Fruit fly (Drosophila melanogaster) whole organism, embryonic: ENCODE results near the gene Nrd1.
A peak's percentile ranks its signal among the peaks of the same experiment; 100 is the strongest.

Experiments
- Aef1 ChIP-seq: fragments of 200-800 bp; sonication (Bioruptor generic); IDR thresholded peaks from 3 replicates; pipeline ENCODE4 v1.3.6; 2022; ENCODE audit warnings: missing biosample characterization, missing genetic modification characterization
- CG10543 ChIP-seq: fragments of 200-800 bp; sonication (Bioruptor generic); optimal IDR thresholded peaks from 3 replicates; lab custom pipeline; 2017; ENCODE audit warnings: missing biosample characterization, mild to moderate bottlenecking, missing genetic modification characterization, moderate library complexity
- CG11085 ChIP-seq: fragments of 200-800 bp; sonication (Bioruptor generic); IDR thresholded peaks from 2 replicates; pipeline ENCODE4 v1.3.6; 2022; ENCODE audit warnings: missing biosample characterization, missing genetic modification characterization
- CG11504 ChIP-seq: fragments of 200-800 bp; sonication (Bioruptor generic); optimal IDR thresholded peaks from 3 replicates; lab custom pipeline; 2019; ENCODE audit warnings: missing biosample characterization, mild to moderate bottlenecking, missing genetic modification characterization, moderate library complexity
- CG12659 ChIP-seq: fragments of 200-800 bp; sonication (Bioruptor generic); optimal IDR thresholded peaks from 3 replicates; lab custom pipeline; 2017; ENCODE audit warnings: mild to moderate bottlenecking, missing biosample characterization, missing genetic modification reagents, missing genetic modification characterization
- CG13296 ChIP-seq: fragments of 200-800 bp; sonication (Bioruptor generic); optimal IDR thresholded peaks from 3 replicates; lab custom pipeline; 2018; ENCODE audit warnings: missing biosample characterization, mild to moderate bottlenecking, missing genetic modification characterization
- CG1647 ChIP-seq: fragments of 200-800 bp; sonication (Bioruptor generic); optimal IDR thresholded peaks from 3 replicates; lab custom pipeline; 2016; ENCODE audit warnings: missing biosample characterization, missing genetic modification characterization
- CG17361 ChIP-seq: fragments of 200-800 bp; sonication (Bioruptor generic); IDR thresholded peaks from 3 replicates; pipeline ENCODE4 v1.3.6; 2022; ENCODE audit warnings: missing biosample characterization, missing genetic modification characterization
- CG17612 ChIP-seq: fragments of 200-800 bp; sonication (Bioruptor generic); IDR thresholded peaks from 2 replicates; pipeline ENCODE4 v1.3.6; 2022; ENCODE audit warnings: missing biosample characterization, missing genetic modification characterization
- CG17829 ChIP-seq: fragments of 200-800 bp; optimal IDR thresholded peaks from 2 replicates; lab custom pipeline; 2019; ENCODE audit warnings: missing biosample characterization, mild to moderate bottlenecking, missing genetic modification characterization, moderate library complexity
- CG17912 ChIP-seq: fragments of 200-800 bp; sonication (Bioruptor generic); optimal IDR thresholded peaks from 2 replicates; lab custom pipeline; 2018; ENCODE audit warnings: missing biosample characterization, mild to moderate bottlenecking, missing genetic modification characterization
- CG18619 ChIP-seq: fragments of 200-800 bp; sonication (Bioruptor generic); optimal IDR thresholded peaks from 3 replicates; lab custom pipeline; 2017; ENCODE audit warnings: missing biosample characterization, mild to moderate bottlenecking, missing genetic modification characterization
- CG2712 ChIP-seq: fragments of 200-800 bp; optimal IDR thresholded peaks from 3 replicates; lab custom pipeline; 2019; ENCODE audit warnings: missing biosample characterization, mild to moderate bottlenecking, missing genetic modification characterization, moderate library complexity
- CG30431 ChIP-seq: fragments of 200-800 bp; sonication (Bioruptor generic); optimal IDR thresholded peaks from 2 replicates; lab custom pipeline; 2017; ENCODE audit warnings: missing biosample characterization, missing genetic modification characterization
- CG31441 ChIP-seq: fragments of 200-800 bp; sonication (Bioruptor generic); IDR thresholded peaks from 2 replicates; pipeline ENCODE4 v1.3.6; 2022; ENCODE audit warnings: missing biosample characterization, missing genetic modification characterization
- CG4730 ChIP-seq: fragments of 200-800 bp; sonication (Bioruptor generic); IDR thresholded peaks from 2 replicates; pipeline ENCODE4 v1.3.6; 2022; ENCODE audit warnings: missing biosample characterization, missing genetic modification characterization
- CG4820 ChIP-seq: fragments of 200-800 bp; sonication (Bioruptor generic); optimal IDR thresholded peaks from 3 replicates; lab custom pipeline; 2016; ENCODE audit warnings: missing biosample characterization, missing genetic modification characterization
- CG7372 ChIP-seq: fragments of 200-800 bp; sonication (Bioruptor generic); IDR thresholded peaks from 2 replicates; pipeline ENCODE4 v1.3.6; 2022; ENCODE audit warnings: missing biosample characterization, missing genetic modification characterization
- Camta ChIP-seq: fragments of 200-800 bp; sonication (Bioruptor generic); optimal IDR thresholded peaks from 2 replicates; lab custom pipeline; 2016; ENCODE audit warnings: missing biosample characterization, missing genetic modification characterization
- Dp ChIP-seq: fragments of 200-800 bp; sonication (Bioruptor generic); optimal IDR thresholded peaks from 2 replicates; lab custom pipeline; 2018; ENCODE audit warnings: missing biosample characterization, mild to moderate bottlenecking, missing genetic modification characterization, moderate library complexity
- Drgx ChIP-seq: fragments of 200-800 bp; sonication (Bioruptor generic); IDR thresholded peaks from 2 replicates; pipeline ENCODE4 v1.3.6; 2022; ENCODE audit warnings: missing biosample characterization, missing genetic modification characterization
- Eip74EF ChIP-seq, 2 experiments: fragments of 200-800 bp in 1 of 2; fragments of >200 bp in 1 of 2; sonication (Bioruptor generic) in 1 of 2; optimal IDR thresholded peaks; 2 replicates each; lab custom pipeline; 2017 to 2019; ENCODE audit warnings: missing biosample characterization in 2 of 2, missing genetic modification characterization in 2 of 2, mild to moderate bottlenecking in 1 of 2, moderate library complexity in 1 of 2
- Meics ChIP-seq: fragments of 200-800 bp; sonication (Bioruptor generic); optimal IDR thresholded peaks from 2 replicates; lab custom pipeline; 2017; ENCODE audit warnings: missing biosample characterization, mild to moderate bottlenecking, missing genetic modification characterization
- NC2β ChIP-seq: fragments of 200-800 bp; sonication (Bioruptor generic); optimal IDR thresholded peaks from 2 replicates; lab custom pipeline; 2016; ENCODE audit warnings: missing biosample characterization, missing genetic modification characterization
- Nf-YB ChIP-seq: fragments of 200-800 bp; sonication (Bioruptor generic); optimal IDR thresholded peaks from 3 replicates; lab custom pipeline; 2019; ENCODE audit warnings: missing biosample characterization, mild to moderate bottlenecking, missing genetic modification characterization, moderate library complexity
- Nf-YC ChIP-seq: fragments of 200-800 bp; optimal IDR thresholded peaks from 3 replicates; lab custom pipeline; 2019; ENCODE audit warnings: missing biosample characterization, mild to moderate bottlenecking, missing genetic modification characterization, moderate library complexity
- NfI ChIP-seq: fragments of 200-800 bp; sonication (Bioruptor generic); optimal IDR thresholded peaks from 3 replicates; lab custom pipeline; 2018; ENCODE audit warnings: missing biosample characterization, mild to moderate bottlenecking, missing genetic modification characterization, moderate library complexity
- Oaz ChIP-seq: fragments of 200-800 bp; sonication (Bioruptor generic); IDR thresholded peaks from 2 replicates; pipeline ENCODE4 v1.3.6; 2022; ENCODE audit warnings: missing biosample characterization, missing genetic modification characterization
- Side ChIP-seq: fragments of 200-800 bp; sonication (Bioruptor generic); optimal IDR thresholded peaks from 2 replicates; lab custom pipeline; 2016; ENCODE audit warnings: missing biosample characterization, missing genetic modification characterization
- Taf1 ChIP-seq: fragments of 200-800 bp; sonication (Bioruptor generic); IDR thresholded peaks from 2 replicates; pipeline ENCODE4 v1.3.6; 2022; ENCODE audit warnings: missing biosample characterization, missing genetic modification characterization
- Trl ChIP-seq, 3 experiments: fragments of >200 bp in 2 of 3; fragments of 200-800 bp in 1 of 3; sonication (Bioruptor generic) in 1 of 3; optimal IDR thresholded peaks; 2 replicates in 1 of 3; 3 replicates in 2 of 3; lab custom pipeline; 2016 to 2017; ENCODE audit warnings: missing biosample characterization in 1 of 3, missing genetic modification characterization in 1 of 3
- bsh ChIP-seq, 2 experiments: fragments of 200-800 bp; sonication (Bioruptor generic); optimal IDR thresholded peaks; 2 replicates each; lab custom pipeline; 2017 to 2018; ENCODE audit warnings: mild to moderate bottlenecking in 2 of 2, missing biosample characterization in 2 of 2, missing genetic modification characterization in 2 of 2, moderate library complexity in 1 of 2
- dysf ChIP-seq: fragments of 200-800 bp; sonication (Bioruptor generic); IDR thresholded peaks from 3 replicates; pipeline ENCODE4 v1.3.6; 2022; ENCODE audit warnings: missing biosample characterization, missing genetic modification characterization
- fd96Cb ChIP-seq: fragments of 200-800 bp; sonication (Bioruptor generic); optimal IDR thresholded peaks from 2 replicates; lab custom pipeline; 2018; ENCODE audit warnings: missing biosample characterization, mild to moderate bottlenecking, missing genetic modification characterization, moderate library complexity
- gt ChIP-seq: fragments of 200-800 bp; sonication (Bioruptor generic); IDR thresholded peaks from 2 replicates; pipeline ENCODE4 v1.3.6; 2022; ENCODE audit warnings: missing biosample characterization, missing genetic modification characterization
- ind ChIP-seq: fragments of 200-800 bp; sonication (Bioruptor generic); optimal IDR thresholded peaks from 3 replicates; lab custom pipeline; 2016; ENCODE audit warnings: missing biosample characterization, missing genetic modification characterization
- ken ChIP-seq: fragments of 200-800 bp; sonication (Bioruptor generic); IDR thresholded peaks from 3 replicates; pipeline ENCODE4 v1.3.6; 2022; ENCODE audit warnings: missing biosample characterization, missing genetic modification characterization
- lilli ChIP-seq: fragments of 200-800 bp; sonication (Bioruptor generic); optimal IDR thresholded peaks from 3 replicates; lab custom pipeline; 2016; ENCODE audit warnings: missing biosample characterization, missing genetic modification characterization
- otp ChIP-seq: fragments of 200-800 bp; sonication (Bioruptor generic); IDR thresholded peaks from 3 replicates; pipeline ENCODE4, ENCODE4 v1.3.6; 2022; ENCODE audit warnings: missing biosample characterization, missing genetic modification characterization
- pfk ChIP-seq: fragments of 200-800 bp; sonication (Bioruptor generic); optimal IDR thresholded peaks from 2 replicates; lab custom pipeline; 2018; ENCODE audit warnings: missing biosample characterization, mild to moderate bottlenecking, missing genetic modification characterization, moderate library complexity
- pho ChIP-seq: fragments of 200-800 bp; sonication (Bioruptor generic); optimal IDR thresholded peaks from 2 replicates; lab custom pipeline; 2016; ENCODE audit warnings: missing biosample characterization, missing genetic modification characterization
- phol ChIP-seq: fragments of 200-800 bp; sonication (Bioruptor generic); optimal IDR thresholded peaks from 3 replicates; lab custom pipeline; 2018; ENCODE audit warnings: missing biosample characterization, mild to moderate bottlenecking, missing genetic modification characterization, moderate library complexity
- prd ChIP-seq, 3 experiments: fragments of >200 bp in 2 of 3; fragments of 200-800 bp in 1 of 3; sonication (Bioruptor generic) in 1 of 3; optimal IDR thresholded peaks in 2 of 3; IDR thresholded peaks in 1 of 3; 2 replicates in 2 of 3; 3 replicates in 1 of 3; pipeline versions ENCODE4 v1.3.6 to Lab custom; 2017 to 2022; ENCODE audit warnings: missing biosample characterization in 1 of 3, missing genetic modification characterization in 1 of 3
- rib ChIP-seq: fragments of 200-800 bp; sonication (Bioruptor generic); IDR thresholded peaks from 2 replicates; pipeline ENCODE4 v1.3.6; 2022; ENCODE audit warnings: missing biosample characterization, missing genetic modification characterization
- row ChIP-seq: fragments of 200-800 bp; sonication (Bioruptor generic); IDR thresholded peaks from 3 replicates; pipeline ENCODE4 v1.3.6; 2022; ENCODE audit warnings: missing biosample characterization, missing genetic modification characterization
- sna ChIP-seq: fragments of 200-800 bp; sonication (Bioruptor generic); IDR thresholded peaks from 2 replicates; pipeline ENCODE4 v1.3.6; 2022; ENCODE audit warnings: missing biosample characterization, missing genetic modification characterization; ENCODE audit not compliant: partially characterized antibody
- sug ChIP-seq: fragments of 200-800 bp; optimal IDR thresholded peaks from 2 replicates; lab custom pipeline; 2019; ENCODE audit warnings: missing biosample characterization, mild to moderate bottlenecking, missing genetic modification characterization, moderate library complexity
- unpg ChIP-seq: fragments of 200-800 bp; sonication (Bioruptor generic); optimal IDR thresholded peaks from 3 replicates; lab custom pipeline; 2018; ENCODE audit warnings: missing biosample characterization, mild to moderate bottlenecking, missing genetic modification characterization, moderate library complexity

Nrd1 gene

DNA sequence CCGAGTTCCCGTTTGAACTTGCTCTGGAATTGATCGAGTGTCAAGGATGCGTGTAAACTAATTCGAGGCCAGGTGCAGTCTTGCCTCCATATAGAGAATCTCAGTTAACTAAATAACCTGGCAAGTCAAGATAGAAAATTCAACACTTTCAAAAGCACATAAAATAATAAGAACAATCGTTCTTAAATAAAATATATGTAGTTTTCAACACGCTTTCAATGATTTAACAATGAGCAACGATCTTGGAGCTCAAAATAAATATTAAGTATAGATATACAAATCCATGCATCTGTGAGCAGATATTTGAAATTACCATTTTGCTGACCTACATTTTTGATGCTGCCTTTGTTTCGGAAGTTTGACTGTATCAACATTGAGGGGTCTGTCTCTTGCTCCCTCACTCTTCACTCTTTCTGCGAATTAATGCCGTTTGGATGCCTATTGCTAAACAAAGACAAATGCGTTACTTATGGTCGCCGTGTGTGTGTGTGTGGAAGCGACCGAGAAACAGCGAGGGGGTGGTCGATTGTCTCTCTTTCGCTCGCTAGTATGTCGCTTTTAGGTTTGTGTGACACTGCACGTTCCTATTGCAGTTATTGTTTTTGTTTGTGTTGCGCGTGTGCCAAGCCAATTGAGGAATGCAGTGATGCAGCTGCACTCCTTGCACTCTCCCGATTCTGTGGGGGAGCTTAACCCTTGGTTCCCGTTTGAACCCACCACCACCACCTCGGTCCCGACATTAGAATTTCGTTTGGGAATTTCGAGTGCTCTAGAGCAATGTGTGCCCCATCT is 48.2 kb downstream of the Nrd1 start (continued):
- TF ChIP-seq sug (tag; lab: Kevin White, UChicago): peak; percentile 23
- TF ChIP-seq Trl (optimal IDR thresholded peaks at IDR 0.05; lab: Kevin White, UChicago): no peak
- TF ChIP-seq Trl (GFP tag; optimal IDR thresholded peaks at IDR 0.05; lab: Kevin White, UChicago): no peak
- TF ChIP-seq CG31441 (GFP tag; lab: Robert Waterston, UW): no peak
- TF ChIP-seq CG4820 (GFP tag; lab: Kevin White, UChicago): peak; percentile 47
- TF ChIP-seq phol (tag; lab: Kevin White, UChicago): peak; percentile 13
- TF ChIP-seq NC2β (GFP tag; lab: Kevin White, UChicago): no peak
- no peak for TF ChIP-seq CG30431 (GFP tag; lab: Kevin White, UChicago)
- peak; percentile 2 for TF ChIP-seq pho (GFP tag; lab: Kevin White, UChicago)
- peak; percentile 7 for TF ChIP-seq fd96Cb
- TF ChIP-seq pfk (GFP tag; lab: Kevin White, UChicago): peak; percentile 21
- no peak for TF ChIP-seq Nf-YB
- no peak for TF ChIP-seq CG7372 (GFP tag; lab: Robert Waterston, UW)
- no peak for TF ChIP-seq rib
- peak; percentile 19 for TF ChIP-seq Nf-YC (tag; lab: Kevin White, UChicago)
- peak; percentile 51 for TF ChIP-seq row (GFP tag; lab: Robert Waterston, UW)
- TF ChIP-seq ken: no peak
- TF ChIP-seq NfI: no peak
- peak in 1 of 2 experiments; percentile 44 for TF ChIP-seq bsh (GFP tag; optimal IDR thresholded peaks at IDR 0.05; lab: Kevin White, UChicago)
- TF ChIP-seq Camta (GFP tag; lab: Kevin White, UChicago): no peak
- no peak for TF ChIP-seq CG17612 (GFP tag; lab: Robert Waterston, UW)
- no peak for TF ChIP-seq gt
- peak; percentile 15 for TF ChIP-seq CG12659 (GFP tag; lab: Kevin White, UChicago)
- 0 out of 3 replicates have a peak, but pooled peaks have one; percentile 7 for TF ChIP-seq otp (GFP tag; lab: Robert Waterston, UW)
- TF ChIP-seq CG4730: 0 out of 2 replicates have a peak, but pooled peaks have one; percentile 3
- peak; percentile 19 for TF ChIP-seq ind (GFP tag; lab: Kevin White, UChicago)
- peak; percentile 11 for TF ChIP-seq lilli
- TF ChIP-seq Oaz (GFP tag; lab: Robert Waterston, UW): no peak
- TF ChIP-seq prd (optimal IDR thresholded peaks at IDR 0.05; lab: Kevin White, UChicago): no peak
- 0 out of 3 replicates have a peak, but pooled peaks have one; percentile 11 for TF ChIP-seq prd (GFP tag; IDR thresholded peaks at IDR 0.05; lab: Robert Waterston, UW)
- TF ChIP-seq dysf: peak; percentile 44; the same call in 1 of the 3 replicates
- peak; percentile 2 for TF ChIP-seq CG2712 (tag; lab: Kevin White, UChicago)
- TF ChIP-seq Taf1 (GFP tag; lab: Robert Waterston, UW): no peak
- peak; percentile 0 for TF ChIP-seq CG10543
- no peak for TF ChIP-seq CG18619
- no peak for TF ChIP-seq CG11085
- TF ChIP-seq CG13296 (GFP tag; lab: Kevin White, UChicago): peak; percentile 30
- no peak for TF ChIP-seq sna (GFP tag; lab: Robert Waterston, UW)
- no peak for TF ChIP-seq CG17829 (tag; lab: Kevin White, UChicago)
- peak; percentile 3 for TF ChIP-seq unpg (GFP tag; lab: Kevin White, UChicago)
- peak; percentile 78; the same call in 1 of the 2 replicates for TF ChIP-seq Drgx (GFP tag; lab: Robert Waterston, UW)
- no peak for TF ChIP-seq Dp (GFP tag; lab: Kevin White, UChicago)
- no peak for TF ChIP-seq CG17912 (GFP tag; lab: Kevin White, UChicago)
- no peak for TF ChIP-seq CG1647 (GFP tag; lab: Kevin White, UChicago)
- TF ChIP-seq Aef1 (GFP tag; lab: Robert Waterston, UW): 0 out of 3 replicates have a peak, but pooled peaks have one; percentile 14
- 0 out of 3 replicates have a peak, but pooled peaks have one; percentile 44 for TF ChIP-seq CG17361 (GFP tag; lab: Robert Waterston, UW)
- peak; percentile 20 for TF ChIP-seq Meics (GFP tag; lab: Kevin White, UChicago)
- peak; percentile 46 for TF ChIP-seq CG11504
- TF ChIP-seq Eip74EF (GFP tag; optimal IDR thresholded peaks at IDR 0.05; lab: Kevin White, UChicago): peak in 1 of 2 experiments; percentile 12
- TF ChIP-seq Side (GFP tag; lab: Kevin White, UChicago): no peak
